Fruit fly (Drosophila melanogaster) whole organism, pupa: ENCODE data around the gene Ppt1.
A peak's percentile ranks its signal among the peaks of the same experiment; 100 is the strongest.

Source experiments
- CG10348 ChIP-seq: fragments of 200-800 bp; sonication (Bioruptor generic); IDR thresholded peaks from 2 replicates; pipeline ENCODE4 v1.3.6; 2022; ENCODE audit warnings: missing biosample characterization, missing genetic modification characterization
- D1 ChIP-seq: fragments of 200-800 bp; sonication (Bioruptor generic); optimal IDR thresholded peaks from 2 replicates; lab custom pipeline; 2018; ENCODE audit warnings: missing biosample characterization, mild to moderate bottlenecking, missing genetic modification characterization, moderate library complexity
- EcR ChIP-seq: fragments of 200-800 bp; sonication (Bioruptor generic); optimal IDR thresholded peaks from 3 replicates; lab custom pipeline; 2019; ENCODE audit warnings: missing biosample characterization, missing genetic modification characterization, mild to moderate bottlenecking, moderate library complexity, missing genetic modification reagents
- Ets98B ChIP-seq: fragments of 200-800 bp; sonication (Bioruptor generic); IDR thresholded peaks from 2 replicates; pipeline ENCODE4 v1.3.6; 2022; ENCODE audit warnings: missing biosample characterization, missing genetic modification characterization
- Pif1A ChIP-seq: fragments of 200-800 bp; sonication (Bioruptor generic); optimal IDR thresholded peaks from 3 replicates; lab custom pipeline; 2016; ENCODE audit warnings: missing biosample characterization, missing genetic modification characterization
- Snoo ChIP-seq: fragments of 200-800 bp; sonication (Bioruptor generic); optimal IDR thresholded peaks from 3 replicates; lab custom pipeline; 2017; ENCODE audit warnings: missing biosample characterization, mild to moderate bottlenecking, missing genetic modification characterization, inconsistent platforms
- fd96Ca ChIP-seq: fragments of 200-800 bp; sonication (Bioruptor generic); IDR thresholded peaks from 3 replicates; pipeline ENCODE4 v1.3.6; 2022; ENCODE audit warnings: missing biosample characterization, missing genetic modification characterization

DNA sequence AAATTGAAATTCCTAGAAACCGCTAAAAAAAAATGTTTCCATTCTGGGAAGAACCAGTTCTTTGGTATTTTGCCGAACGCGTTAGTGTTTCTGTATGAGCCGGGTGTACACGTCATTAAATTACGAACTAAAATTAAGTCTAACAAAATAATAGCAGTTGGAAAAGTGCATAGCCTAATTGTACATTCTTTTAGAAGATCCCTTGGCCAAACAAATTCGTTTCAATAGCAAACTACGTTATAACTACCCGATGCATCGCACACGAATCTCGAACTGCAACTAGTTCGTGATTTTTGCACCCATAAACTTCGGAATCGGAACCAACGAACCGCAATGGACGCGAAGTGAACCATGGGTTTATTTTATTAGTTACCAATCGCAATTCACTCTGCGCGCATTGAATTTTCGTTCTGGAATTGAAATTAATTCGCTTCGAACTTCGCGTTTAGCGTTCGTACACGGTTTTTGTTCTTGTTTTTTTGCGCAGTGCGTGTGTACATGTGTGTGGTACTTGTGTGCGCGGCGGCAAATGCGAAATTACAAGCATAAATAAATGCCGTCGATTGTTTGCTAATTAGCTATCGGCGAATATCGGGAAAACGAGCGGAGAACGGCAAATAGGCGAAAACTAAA lies 8.7 kb downstream of the Ppt1 start, which contains the start of gene CAH3:
- peak; percentile 95 for TF ChIP-seq Ets98B (GFP tag; lab: Robert Waterston, UW)
- peak; percentile 95 for TF ChIP-seq Pif1A (GFP tag; lab: Kevin White, UChicago)
- TF ChIP-seq fd96Ca (GFP tag; lab: Robert Waterston, UW), result peak; percentile 97
- peak; percentile 72 for TF ChIP-seq D1 (tag; lab: Kevin White, UChicago)
- TF ChIP-seq Snoo (tag; lab: Kevin White, UChicago), result peak; percentile 94
- TF ChIP-seq EcR (GFP tag; lab: Kevin White, UChicago), result peak; percentile 33
- peak; percentile 58; the same call in 1 of the 2 replicates for TF ChIP-seq CG10348
